Fruit fly (Drosophila melanogaster): Measurements from ENCODE around the gene CatB.

The CatB gene

dm6 chr2L:8704648-8705622 is at the start of gene CatB:
CatB (plus strand) TSS chr2L:8705572.
- TF ChIP-seq pan (optimal IDR thresholded peaks at IDR 0.05) (no peak), usp (GFP tag; optimal IDR thresholded peaks at IDR 0.05) (no peak)

- no peak for TF ChIP-seq EcR (GFP tag; optimal IDR thresholded peaks at IDR 0.05)
- no peak for TF ChIP-seq Dll (optimal IDR thresholded peaks at IDR 0.05)
- TF ChIP-seq psq (optimal IDR thresholded peaks at IDR 0.05): no peak
- no peak for TF ChIP-seq pan (optimal IDR thresholded peaks at IDR 0.05)
- no peak for TF ChIP-seq CG8478 (optimal IDR thresholded peaks at IDR 0.05)
- no peak for TF ChIP-seq usp (GFP tag; optimal IDR thresholded peaks at IDR 0.05)
These were observed 45.8 kb upstream of the CatB start for dm6 chr2L:8659549-8659948.

- TF ChIP-seq Dll (optimal IDR thresholded peaks at IDR 0.05) (no peak), EcR (GFP tag; optimal IDR thresholded peaks at IDR 0.05) (no peak), CG8478 (optimal IDR thresholded peaks at IDR 0.05) (no peak), psq (optimal IDR thresholded peaks at IDR 0.05) (no peak), usp (GFP tag; optimal IDR thresholded peaks at IDR 0.05) (no peak), pan (optimal IDR thresholded peaks at IDR 0.05) (no peak)
These were observed 33.1 kb upstream of the CatB start, which contains the start of gene Glt for dm6 chr2L:8672278-8672748. Glt (plus strand) TSS chr2L:8672698.

- no peak for TF ChIP-seq usp (GFP tag; optimal IDR thresholded peaks at IDR 0.05)
- TF ChIP-seq psq (optimal IDR thresholded peaks at IDR 0.05): no peak
- no peak for TF ChIP-seq CG8478 (optimal IDR thresholded peaks at IDR 0.05)
- no peak for TF ChIP-seq pan (optimal IDR thresholded peaks at IDR 0.05)
- TF ChIP-seq Dll (optimal IDR thresholded peaks at IDR 0.05): no peak
- no peak for TF ChIP-seq EcR (GFP tag; optimal IDR thresholded peaks at IDR 0.05)
These were observed 26.4 kb upstream of the CatB start for dm6 chr2L:8678955-8679354.

- no peak for TF ChIP-seq Dll (optimal IDR thresholded peaks at IDR 0.05)
- no peak for TF ChIP-seq usp (GFP tag; optimal IDR thresholded peaks at IDR 0.05)
- no peak for TF ChIP-seq CG8478 (optimal IDR thresholded peaks at IDR 0.05)
- no peak for TF ChIP-seq EcR (GFP tag; optimal IDR thresholded peaks at IDR 0.05)
- no peak for TF ChIP-seq pan (optimal IDR thresholded peaks at IDR 0.05)
These were observed 25.7 kb upstream of the CatB start, which contains the start of gene CG9287 for dm6 chr2L:8679712-8680111. CG9287 (minus strand) TSS chr2L:8679812.

- TF ChIP-seq usp (GFP tag; optimal IDR thresholded peaks at IDR 0.05): no peak
- no peak for TF ChIP-seq Dll (optimal IDR thresholded peaks at IDR 0.05)
- no peak for TF ChIP-seq psq (optimal IDR thresholded peaks at IDR 0.05)
- no peak for TF ChIP-seq CG8478 (optimal IDR thresholded peaks at IDR 0.05)
These were observed 21.9 kb upstream of the CatB start for dm6 chr2L:8683261-8684042.

- TF ChIP-seq usp (GFP tag; optimal IDR thresholded peaks at IDR 0.05): no peak
- TF ChIP-seq EcR (GFP tag; optimal IDR thresholded peaks at IDR 0.05): no peak
- TF ChIP-seq Dll (optimal IDR thresholded peaks at IDR 0.05): no peak
- TF ChIP-seq psq (optimal IDR thresholded peaks at IDR 0.05): no peak
These were observed 21.1 kb upstream of the CatB start, which contains the start of gene CG9289 for dm6 chr2L:8684276-8684675. CG9289 (minus strand) TSS chr2L:8684376.

- no peak for TF ChIP-seq psq (optimal IDR thresholded peaks at IDR 0.05)
- TF ChIP-seq pan (optimal IDR thresholded peaks at IDR 0.05): no peak
- TF ChIP-seq usp (GFP tag; optimal IDR thresholded peaks at IDR 0.05): no peak
- TF ChIP-seq EcR (GFP tag; optimal IDR thresholded peaks at IDR 0.05): no peak
- TF ChIP-seq CG8478 (optimal IDR thresholded peaks at IDR 0.05): no peak
- no peak for TF ChIP-seq Dll (optimal IDR thresholded peaks at IDR 0.05)
These were observed 19.6 kb upstream of the CatB start, which contains the start of the genes PrBP and Trs23 for dm6 chr2L:8685668-8686306. PrBP (minus strand) TSS chr2L:8685955. Trs23 (plus strand) TSS chr2L:8686231.

- TF ChIP-seq CG8478 (optimal IDR thresholded peaks at IDR 0.05): no peak
- TF ChIP-seq Dll (optimal IDR thresholded peaks at IDR 0.05): no peak
- TF ChIP-seq EcR (GFP tag; optimal IDR thresholded peaks at IDR 0.05): no peak
- TF ChIP-seq pan (optimal IDR thresholded peaks at IDR 0.05): no peak
- TF ChIP-seq psq (optimal IDR thresholded peaks at IDR 0.05): no peak
- no peak for TF ChIP-seq usp (GFP tag; optimal IDR thresholded peaks at IDR 0.05)
These were observed 15.5 kb upstream of the CatB start for dm6 chr2L:8689853-8690252.

- no peak for TF ChIP-seq Dll (optimal IDR thresholded peaks at IDR 0.05)
- TF ChIP-seq psq (optimal IDR thresholded peaks at IDR 0.05): no peak
- TF ChIP-seq pan (optimal IDR thresholded peaks at IDR 0.05): no peak
- no peak for TF ChIP-seq usp (GFP tag; optimal IDR thresholded peaks at IDR 0.05)
- no peak for TF ChIP-seq EcR (GFP tag; optimal IDR thresholded peaks at IDR 0.05)
- TF ChIP-seq CG8478 (optimal IDR thresholded peaks at IDR 0.05): no peak
These were observed 15.0 kb upstream of the CatB start for dm6 chr2L:8690382-8690781.

- TF ChIP-seq EcR (GFP tag; optimal IDR thresholded peaks at IDR 0.05): no peak
- no peak for TF ChIP-seq usp (GFP tag; optimal IDR thresholded peaks at IDR 0.05)
- TF ChIP-seq CG8478 (optimal IDR thresholded peaks at IDR 0.05): no peak
- no peak for TF ChIP-seq psq (optimal IDR thresholded peaks at IDR 0.05)
- TF ChIP-seq Dll (optimal IDR thresholded peaks at IDR 0.05): no peak
- TF ChIP-seq pan (optimal IDR thresholded peaks at IDR 0.05): no peak
These were observed 14.5 kb upstream of the CatB start for dm6 chr2L:8690913-8691291.
